Fruit fly (Drosophila melanogaster): Measurements from ENCODE around the gene nAChRalpha5.

- TF ChIP-seq CG14711 (tag; optimal IDR thresholded peaks at IDR 0.05) (peak; percentile 86), CG11617 (GFP tag; optimal IDR thresholded peaks at IDR 0.05) (peak; percentile 82), kay (GFP tag; ENCODE audit: borderline replicate concordance) (peak; percentile 98), cic (GFP tag; optimal IDR thresholded peaks at IDR 0.05) (peak; percentile 96), bab1 (GFP tag; optimal IDR thresholded peaks at IDR 0.05) (no peak), CG33017 (tag; optimal IDR thresholded peaks at IDR 0.05) (peak; percentile 83), Mnt (GFP tag; optimal IDR thresholded peaks at IDR 0.05) (peak; percentile 76), CG5204 (GFP tag; optimal IDR thresholded peaks at IDR 0.05) (peak; percentile 91), CG1620 (GFP tag; optimal IDR thresholded peaks at IDR 0.05) (peak; percentile 90), Crg-1 (GFP tag; optimal IDR thresholded peaks at IDR 0.05) (peak; percentile 98), CG12768 (GFP tag; optimal IDR thresholded peaks at IDR 0.05) (peak; percentile 95), CG7045 (GFP tag; optimal IDR thresholded peaks at IDR 0.05) (peak; percentile 97)
These were observed 15.8 kb upstream of the nAChRalpha5 start for dm6 chr2L:14024051-14024745.
